Fruit fly (Drosophila melanogaster) whole organism, embryonic: ENCODE results near the gene sle.
A peak's percentile ranks its signal among the peaks of the same experiment; 100 is the strongest.

Experiments
- ATbp ChIP-seq: fragments of 200-800 bp; sonication (Bioruptor generic); optimal IDR thresholded peaks from 2 replicates; lab custom pipeline; 2017; ENCODE audit warnings: missing biosample characterization, mild to moderate bottlenecking, missing genetic modification characterization, missing genetic modification reagents
- Atf-2 ChIP-seq: fragments of 200-800 bp; sonication (Bioruptor generic); optimal IDR thresholded peaks from 2 replicates; lab custom pipeline; 2016; ENCODE audit warnings: missing biosample characterization, missing genetic modification characterization
- CG11398 ChIP-seq: fragments of 200-800 bp; sonication (Bioruptor generic); optimal IDR thresholded peaks from 2 replicates; lab custom pipeline; 2016; ENCODE audit warnings: missing biosample characterization, missing genetic modification characterization
- CG11696 ChIP-seq: fragments of 200-800 bp; sonication (Bioruptor generic); IDR thresholded peaks from 2 replicates; pipeline ENCODE4 v1.3.6; 2022; ENCODE audit warnings: missing biosample characterization, missing genetic modification characterization
- CG1233 ChIP-seq: fragments of 200-800 bp; sonication (Bioruptor generic); optimal IDR thresholded peaks from 4 replicates; lab custom pipeline; 2018; ENCODE audit warnings: missing biosample characterization, mild to moderate bottlenecking, missing genetic modification characterization
- CG12744 ChIP-seq: fragments of 200-800 bp; sonication (Bioruptor generic); optimal IDR thresholded peaks from 2 replicates; lab custom pipeline; 2016; ENCODE audit warnings: missing biosample characterization, missing genetic modification characterization
- CG12769 ChIP-seq: fragments of 200-800 bp; sonication (Bioruptor generic); optimal IDR thresholded peaks from 2 replicates; lab custom pipeline; 2019; ENCODE audit warnings: missing biosample characterization, mild to moderate bottlenecking, missing genetic modification characterization, moderate library complexity
- CG12942 ChIP-seq: fragments of 200-800 bp; sonication (Bioruptor generic); optimal IDR thresholded peaks from 3 replicates; lab custom pipeline; 2016; ENCODE audit warnings: missing biosample characterization, missing genetic modification characterization
- CG13123 ChIP-seq: fragments of 200-800 bp; sonication (Bioruptor generic); optimal IDR thresholded peaks from 2 replicates; lab custom pipeline; 2016; ENCODE audit warnings: missing biosample characterization, missing genetic modification characterization
- CG13624 ChIP-seq: fragments of 200-800 bp; sonication (Bioruptor generic); optimal IDR thresholded peaks from 2 replicates; lab custom pipeline; 2016; ENCODE audit warnings: missing biosample characterization, missing genetic modification characterization
- CG15269 ChIP-seq: fragments of 200-800 bp; sonication (Bioruptor generic); optimal IDR thresholded peaks from 2 replicates; lab custom pipeline; 2018; ENCODE audit warnings: missing biosample characterization, mild to moderate bottlenecking, missing genetic modification characterization, moderate library complexity
- CG15601 ChIP-seq: fragments of 200-800 bp; sonication (Bioruptor generic); optimal IDR thresholded peaks from 3 replicates; lab custom pipeline; 2019; ENCODE audit warnings: missing biosample characterization, mild to moderate bottlenecking, missing genetic modification characterization, moderate library complexity
- CG1603 ChIP-seq: fragments of 200-800 bp; sonication (Bioruptor generic); optimal IDR thresholded peaks from 2 replicates; lab custom pipeline; 2019; ENCODE audit warnings: missing biosample characterization, mild to moderate bottlenecking, missing genetic modification characterization, moderate library complexity
- CG16779 ChIP-seq: fragments of 200-800 bp; sonication (Bioruptor generic); IDR thresholded peaks from 2 replicates; pipeline ENCODE4 v1.3.6; 2022; ENCODE audit warnings: missing biosample characterization, missing genetic modification characterization
- CG17802 ChIP-seq: fragments of 200-800 bp; sonication (Bioruptor generic); optimal IDR thresholded peaks from 2 replicates; lab custom pipeline; 2018; ENCODE audit warnings: missing biosample characterization, mild to moderate bottlenecking, missing genetic modification characterization, moderate library complexity
- CG17829 ChIP-seq: fragments of 200-800 bp; optimal IDR thresholded peaks from 2 replicates; lab custom pipeline; 2019; ENCODE audit warnings: missing biosample characterization, mild to moderate bottlenecking, missing genetic modification characterization, moderate library complexity
- CG2712 ChIP-seq: fragments of 200-800 bp; optimal IDR thresholded peaks from 3 replicates; lab custom pipeline; 2019; ENCODE audit warnings: missing biosample characterization, mild to moderate bottlenecking, missing genetic modification characterization, moderate library complexity
- CG3281 ChIP-seq: fragments of 200-800 bp; sonication (Bioruptor generic); optimal IDR thresholded peaks from 3 replicates; lab custom pipeline; 2017; ENCODE audit warnings: missing biosample characterization, mild to moderate bottlenecking, missing genetic modification characterization
- CG3995 ChIP-seq: fragments of 200-800 bp; sonication (Bioruptor generic); optimal IDR thresholded peaks from 3 replicates; lab custom pipeline; 2016; ENCODE audit warnings: missing biosample characterization, missing genetic modification characterization
- CG42726 ChIP-seq: fragments of 200-800 bp; sonication (Bioruptor generic); IDR thresholded peaks from 2 replicates; pipeline ENCODE4 v1.3.6; 2022; ENCODE audit warnings: missing biosample characterization, missing genetic modification characterization; ENCODE audit not compliant: partially characterized antibody
- CG4617 ChIP-seq: fragments of 200-800 bp; sonication (Bioruptor generic); optimal IDR thresholded peaks from 3 replicates; lab custom pipeline; 2016; ENCODE audit warnings: missing biosample characterization, missing genetic modification characterization, borderline replicate concordance
- CG5180 ChIP-seq: fragments of 200-800 bp; sonication (Bioruptor generic); optimal IDR thresholded peaks from 3 replicates; lab custom pipeline; 2017; ENCODE audit warnings: missing biosample characterization, missing genetic modification characterization, mild to moderate bottlenecking, moderate library complexity, missing genetic modification reagents
- CG6175 ChIP-seq: fragments of 200-800 bp; sonication (Bioruptor generic); IDR thresholded peaks from 3 replicates; pipeline ENCODE4 v1.3.6; 2022; ENCODE audit warnings: missing biosample characterization, missing genetic modification characterization
- CG6689 ChIP-seq: fragments of 200-800 bp; sonication (Bioruptor generic); IDR thresholded peaks from 2 replicates; pipeline ENCODE4 v1.3.6; 2022; ENCODE audit warnings: missing biosample characterization, missing genetic modification characterization
- CG6854 ChIP-seq: fragments of 200-800 bp; sonication (Bioruptor generic); optimal IDR thresholded peaks from 3 replicates; lab custom pipeline; 2017; ENCODE audit warnings: missing biosample characterization, mild to moderate bottlenecking, missing genetic modification characterization
- CG7271 ChIP-seq: fragments of 200-800 bp; sonication (Bioruptor generic); optimal IDR thresholded peaks from 2 replicates; lab custom pipeline; 2018; ENCODE audit warnings: missing biosample characterization, mild to moderate bottlenecking, missing genetic modification characterization, moderate library complexity
- CG7928 ChIP-seq: fragments of 200-800 bp; sonication (Bioruptor generic); optimal IDR thresholded peaks from 2 replicates; lab custom pipeline; 2017; ENCODE audit warnings: missing biosample characterization, mild to moderate bottlenecking, missing genetic modification characterization
- Deaf1 ChIP-seq: fragments of 200-800 bp; optimal IDR thresholded peaks from 3 replicates; lab custom pipeline; 2019; ENCODE audit warnings: missing biosample characterization, mild to moderate bottlenecking, missing genetic modification characterization, moderate library complexity
- Eip74EF ChIP-seq, 2 experiments: fragments of 200-800 bp in 1 of 2; fragments of >200 bp in 1 of 2; sonication (Bioruptor generic) in 1 of 2; optimal IDR thresholded peaks; 2 replicates each; lab custom pipeline; 2017 to 2019; ENCODE audit warnings: missing biosample characterization in 2 of 2, missing genetic modification characterization in 2 of 2, mild to moderate bottlenecking in 1 of 2, moderate library complexity in 1 of 2
- GATAe ChIP-seq: fragments of 200-800 bp; sonication (Bioruptor generic); conservative IDR thresholded peaks from 2 replicates; pipeline ENCODE4 v1.3.6; 2022; ENCODE audit warnings: missing biosample characterization, missing genetic modification characterization
- Neu2 ChIP-seq: fragments of 200-800 bp; sonication (Bioruptor generic); optimal IDR thresholded peaks from 3 replicates; lab custom pipeline; 2016; ENCODE audit warnings: missing biosample characterization, missing genetic modification characterization, borderline replicate concordance
- Opbp ChIP-seq: fragments of 200-800 bp; sonication (Bioruptor generic); IDR thresholded peaks from 3 replicates; pipeline ENCODE4 v1.3.6; 2022; ENCODE audit warnings: missing biosample characterization, missing genetic modification characterization; ENCODE audit not compliant: partially characterized antibody
- Poxn ChIP-seq: fragments of 200-800 bp; sonication (Bioruptor generic); IDR thresholded peaks from 2 replicates; pipeline ENCODE4 v1.3.6; 2022; ENCODE audit warnings: missing biosample characterization, missing genetic modification characterization
- Six4 ChIP-seq: fragments of 200-800 bp; sonication (Bioruptor generic); optimal IDR thresholded peaks from 2 replicates; lab custom pipeline; 2016; ENCODE audit warnings: missing biosample characterization, missing genetic modification characterization
- Xbp1 ChIP-seq: fragments of 200-800 bp; sonication (Bioruptor generic); optimal IDR thresholded peaks from 3 replicates; lab custom pipeline; 2016; ENCODE audit warnings: missing biosample characterization, mild to moderate bottlenecking, missing genetic modification characterization
- YL-1 ChIP-seq: fragments of 200-800 bp; sonication (Bioruptor generic); optimal IDR thresholded peaks from 3 replicates; lab custom pipeline; 2017; ENCODE audit warnings: missing biosample characterization, mild to moderate bottlenecking, missing genetic modification characterization
- ap ChIP-seq: fragments of 200-800 bp; sonication (Bioruptor generic); IDR thresholded peaks from 2 replicates; pipeline ENCODE4 v1.3.6; 2022; ENCODE audit warnings: missing biosample characterization, missing genetic modification characterization
- eve ChIP-seq, 2 experiments: fragments of >200 bp; optimal IDR thresholded peaks; 2 replicates each; lab custom pipeline; 2017; ENCODE audit warnings: missing biosample characterization in 2 of 2, missing genetic modification characterization in 2 of 2
- fru ChIP-seq: fragments of >200 bp; optimal IDR thresholded peaks from 2 replicates; lab custom pipeline; 2017
- gce ChIP-seq: fragments of 200-800 bp; sonication (Bioruptor generic); IDR thresholded peaks from 3 replicates; pipeline ENCODE4 v1.3.6; 2022; ENCODE audit warnings: missing biosample characterization, missing genetic modification characterization
- gro ChIP-seq: fragments of 200-800 bp; sonication (Bioruptor generic); optimal IDR thresholded peaks from 2 replicates; lab custom pipeline; 2016; ENCODE audit warnings: missing biosample characterization, missing genetic modification characterization
- hth ChIP-seq: fragments of >200 bp; optimal IDR thresholded peaks from 2 replicates; lab custom pipeline; 2017; ENCODE audit warnings: inconsistent platforms
- knrl ChIP-seq: fragments of 200-800 bp; sonication (Bioruptor generic); IDR thresholded peaks from 3 replicates; pipeline ENCODE4 v1.3.6; 2022; ENCODE audit warnings: missing biosample characterization, missing genetic modification characterization; ENCODE audit not compliant: partially characterized antibody
- maf-S ChIP-seq: fragments of 200-800 bp; sonication (Bioruptor generic); optimal IDR thresholded peaks from 2 replicates; lab custom pipeline; 2016; ENCODE audit warnings: missing biosample characterization, missing genetic modification characterization
- nerfin-1 ChIP-seq: fragments of 200-800 bp; sonication (Bioruptor generic); optimal IDR thresholded peaks from 3 replicates; lab custom pipeline; 2019; ENCODE audit warnings: missing biosample characterization, mild to moderate bottlenecking, missing genetic modification characterization, moderate library complexity
- ssp ChIP-seq: fragments of 200-800 bp; sonication (Bioruptor generic); IDR thresholded peaks from 2 replicates; pipeline ENCODE4 v1.3.6; 2022; ENCODE audit warnings: missing biosample characterization, missing genetic modification characterization
- tio ChIP-seq: fragments of 200-800 bp; sonication (Bioruptor generic); optimal IDR thresholded peaks from 2 replicates; lab custom pipeline; 2017; ENCODE audit warnings: missing biosample characterization, missing genetic modification characterization, inconsistent platforms
- trh ChIP-seq: fragments of 200-800 bp; sonication (Bioruptor generic); optimal IDR thresholded peaks from 2 replicates; lab custom pipeline; 2016; ENCODE audit warnings: missing biosample characterization, missing genetic modification characterization
- wdn ChIP-seq: fragments of 200-800 bp; sonication (Bioruptor generic); IDR thresholded peaks from 2 replicates; pipeline ENCODE4 v1.3.6; 2022; ENCODE audit warnings: missing biosample characterization, missing genetic modification characterization
- wor ChIP-seq: fragments of 200-800 bp; sonication (Bioruptor generic); IDR thresholded peaks from 2 replicates; pipeline ENCODE4 v1.3.6; 2022; ENCODE audit warnings: missing biosample characterization, missing genetic modification characterization
- zf30C ChIP-seq: fragments of 200-800 bp; sonication (Bioruptor generic); optimal IDR thresholded peaks from 3 replicates; lab custom pipeline; 2018; ENCODE audit warnings: missing biosample characterization, mild to moderate bottlenecking, missing genetic modification characterization
- zfh2 ChIP-seq: fragments of 200-800 bp; sonication (Bioruptor generic); optimal IDR thresholded peaks from 2 replicates; lab custom pipeline; 2016; ENCODE audit warnings: missing biosample characterization, missing genetic modification characterization

The sle gene

DNA sequence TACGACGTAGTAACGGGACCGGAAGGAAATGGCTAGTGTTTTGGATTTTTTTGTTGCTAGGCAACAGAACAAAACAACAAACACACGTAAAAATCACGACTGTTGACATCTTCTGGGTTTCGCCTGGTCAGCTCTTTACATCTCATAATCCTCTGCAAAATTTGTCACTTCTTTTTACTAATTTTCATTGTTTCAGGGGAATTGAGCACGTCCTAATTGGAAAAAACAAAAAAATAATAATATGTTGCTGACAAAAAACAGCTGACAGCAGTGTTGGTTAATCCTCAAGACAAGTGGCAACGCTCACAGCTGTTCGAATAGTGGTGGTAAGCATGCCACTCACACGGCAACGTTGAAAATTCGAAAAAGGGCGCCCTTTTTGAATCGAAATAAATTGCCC lies 44.9 kb downstream of the sle start, which contains the start of gene Rfx (continued):
- TF ChIP-seq CG15269 (no peak), gro (peak; percentile 44), CG6175 (GFP tag; lab: Robert Waterston, UW) (no peak), trh (GFP tag; lab: Kevin White, UChicago) (no peak), zf30C (GFP tag; lab: Kevin White, UChicago) (no peak), CG15601 (tag; lab: Kevin White, UChicago) (peak; percentile 37), YL-1 (GFP tag; lab: Kevin White, UChicago) (peak; percentile 62), CG11398 (peak; percentile 28), CG3995 (GFP tag; lab: Kevin White, UChicago) (peak; percentile 19), knrl (GFP tag; lab: Robert Waterston, UW) (no peak), Poxn (no peak), Xbp1 (GFP tag; lab: Kevin White, UChicago) (no peak), CG6689 (GFP tag; lab: Robert Waterston, UW) (no peak), GATAe (GFP tag; lab: Robert Waterston, UW) (no peak), ssp (GFP tag; lab: Robert Waterston, UW) (no peak), maf-S (no peak), CG7928 (GFP tag; lab: Kevin White, UChicago) (no peak), CG12744 (peak; percentile 19), Six4 (GFP tag; lab: Kevin White, UChicago) (no peak), CG4617 (peak; percentile 67), CG6854 (GFP tag; lab: Kevin White, UChicago) (no peak), CG2712 (tag; lab: Kevin White, UChicago) (peak; percentile 53), ATbp (GFP tag; lab: Kevin White, UChicago) (no peak), CG13624 (GFP tag; lab: Kevin White, UChicago) (peak; percentile 50), zfh2 (peak; percentile 19), CG7271 (tag; lab: Kevin White, UChicago) (no peak), CG17802 (tag; lab: Kevin White, UChicago) (no peak), CG12769 (tag; lab: Kevin White, UChicago) (no peak), CG1233 (no peak), Neu2 (GFP tag; lab: Kevin White, UChicago) (no peak), CG5180 (GFP tag; lab: Kevin White, UChicago) (peak; percentile 9), Atf-2 (GFP tag; lab: Kevin White, UChicago) (no peak), tio (GFP tag; lab: Kevin White, UChicago) (no peak), CG42726 (GFP tag; lab: Robert Waterston, UW) (no peak), gce (GFP tag; lab: Robert Waterston, UW) (no peak), hth (no peak), Eip74EF (GFP tag; optimal IDR thresholded peaks at IDR 0.05; lab: Kevin White, UChicago) (peak in 1 of 2 experiments; percentile 50), ap (no peak), CG12942 (GFP tag; lab: Kevin White, UChicago) (no peak), wor (no peak), Opbp (GFP tag; lab: Robert Waterston, UW) (no peak), fru (no peak), CG11696 (GFP tag; lab: Robert Waterston, UW) (no peak), eve (GFP tag; optimal IDR thresholded peaks at IDR 0.05; lab: Kevin White, UChicago) (no peak), CG3281 (GFP tag; lab: Kevin White, UChicago) (peak; percentile 33), CG1603 (tag; lab: Kevin White, UChicago) (peak; percentile 53), CG17829 (tag; lab: Kevin White, UChicago) (peak; percentile 44), Deaf1 (tag; lab: Kevin White, UChicago) (no peak), wdn (GFP tag; lab: Robert Waterston, UW) (no peak), CG16779 (GFP tag; lab: Robert Waterston, UW) (no peak), CG13123 (GFP tag; lab: Kevin White, UChicago) (no peak), nerfin-1 (tag; lab: Kevin White, UChicago) (peak; percentile 22)
